Worm (Caenorhabditis elegans) whole organism, L2 larva: Measurements from ENCODE around the gene C24B9.3.

Experiments
- C34F6.9 ChIP-seq: fragments of 150-350 bp; optimal IDR thresholded peaks from 2 replicates; lab custom pipeline; 2014; ENCODE audit warnings: missing biosample characterization, missing genetic modification characterization
- F13H6.1 ChIP-seq: sonication (generic microtip); optimal IDR thresholded peaks from 2 replicates; lab custom pipeline; 2016; ENCODE audit warnings: missing genetic modification characterization, missing compliant biosample characterization
- R02D3.7 ChIP-seq: fragments of 150-350 bp; optimal IDR thresholded peaks from 2 replicates; lab custom pipeline; 2014; ENCODE audit warnings: missing biosample characterization, missing genetic modification characterization
- Y55F3AM.14 ChIP-seq: fragments of 200-800 bp; sonication (Bioruptor generic); optimal IDR thresholded peaks from 2 replicates; lab custom pipeline; 2018; ENCODE audit warnings: mild to moderate bottlenecking, missing genetic modification characterization, missing compliant biosample characterization
- ZK546.5 ChIP-seq: sonication (generic microtip); optimal IDR thresholded peaks from 2 replicates; lab custom pipeline; 2017; ENCODE audit warnings: missing biosample characterization, missing genetic modification characterization
- alr-1 ChIP-seq: fragments of 150-350 bp; optimal IDR thresholded peaks from 2 replicates; lab custom pipeline; 2014; ENCODE audit warnings: missing biosample characterization, missing genetic modification characterization
- aly-2 ChIP-seq: fragments of 150-350 bp; optimal IDR thresholded peaks from 2 replicates; lab custom pipeline; 2014; ENCODE audit warnings: missing biosample characterization, missing genetic modification characterization
- ama-1 ChIP-seq: fragments of 150-350 bp; optimal IDR thresholded peaks from 2 replicates; lab custom pipeline; 2018; ENCODE audit warnings: inconsistent platforms
- blmp-1 ChIP-seq: sonication (generic microtip); optimal IDR thresholded peaks from 2 replicates; lab custom pipeline; 2017; ENCODE audit warnings: missing genetic modification characterization, mild to moderate bottlenecking, missing compliant biosample characterization, antibody characterized with exemption, moderate library complexity; ENCODE audit not compliant: insufficient read depth
- ceh-16 ChIP-seq: fragments of 150-350 bp; optimal IDR thresholded peaks from 2 replicates; lab custom pipeline; 2014; ENCODE audit warnings: missing biosample characterization, missing genetic modification characterization
- ceh-82 ChIP-seq: fragments of 150-350 bp; optimal IDR thresholded peaks from 2 replicates; lab custom pipeline; 2014; ENCODE audit warnings: missing biosample characterization, missing genetic modification characterization
- dmd-4 ChIP-seq: sonication (generic microtip); optimal IDR thresholded peaks from 2 replicates; lab custom pipeline; 2017; ENCODE audit warnings: missing biosample characterization, missing genetic modification characterization
- egl-27 ChIP-seq: sonication (generic microtip); optimal IDR thresholded peaks from 3 replicates; lab custom pipeline; 2017; ENCODE audit warnings: missing biosample characterization, missing genetic modification reagents, missing genetic modification characterization
- elt-1 ChIP-seq: fragments of 150-350 bp; optimal IDR thresholded peaks from 2 replicates; lab custom pipeline; 2014; ENCODE audit warnings: missing biosample characterization, missing genetic modification characterization
- elt-3 ChIP-seq: sonication (generic microtip); optimal IDR thresholded peaks from 2 replicates; lab custom pipeline; 2017; ENCODE audit warnings: missing biosample characterization, missing genetic modification characterization
- fos-1 ChIP-seq: fragments of 150-350 bp; optimal IDR thresholded peaks from 2 replicates; lab custom pipeline; 2014; ENCODE audit warnings: missing biosample characterization, missing genetic modification characterization
- gmeb-1 ChIP-seq: fragments of 150-350 bp; optimal IDR thresholded peaks from 2 replicates; lab custom pipeline; 2014; ENCODE audit warnings: missing biosample characterization, missing genetic modification characterization
- lin-11 ChIP-seq: fragments of 150-350 bp; sonication (generic microtip); optimal IDR thresholded peaks from 2 replicates; lab custom pipeline; 2014; ENCODE audit warnings: missing biosample characterization, missing genetic modification characterization, inconsistent platforms, mixed read lengths
- lin-39 ChIP-seq: fragments of 150-350 bp; optimal IDR thresholded peaks from 2 replicates; lab custom pipeline; 2014; ENCODE audit warnings: missing biosample characterization, missing genetic modification reagents, missing genetic modification characterization
- lsy-2 ChIP-seq, 2 experiments: fragments of 150-350 bp in 1 of 2; sonication (generic microtip) in 1 of 2; optimal IDR thresholded peaks; 2 replicates each; lab custom pipeline; 2014 to 2017; ENCODE audit warnings: missing biosample characterization in 2 of 2, missing genetic modification characterization in 2 of 2
- mab-5 ChIP-seq: fragments of 150-350 bp; optimal IDR thresholded peaks from 2 replicates; lab custom pipeline; 2014; ENCODE audit warnings: missing biosample characterization, missing genetic modification characterization
- mbf-1 ChIP-seq: sonication (generic microtip); optimal IDR thresholded peaks from 2 replicates; lab custom pipeline; 2017; ENCODE audit warnings: missing biosample characterization, missing genetic modification characterization
- mdl-1 ChIP-seq, 2 experiments: fragments of 150-350 bp in 1 of 2; sonication (generic microtip) in 1 of 2; optimal IDR thresholded peaks; 2 replicates each; lab custom pipeline; 2017; ENCODE audit warnings: missing biosample characterization in 2 of 2, missing genetic modification characterization in 2 of 2
- nhr-10 ChIP-seq: sonication (generic microtip); optimal IDR thresholded peaks from 2 replicates; lab custom pipeline; 2017; ENCODE audit warnings: missing biosample characterization, missing genetic modification characterization
- nhr-11 ChIP-seq: fragments of 150-350 bp; optimal IDR thresholded peaks from 2 replicates; lab custom pipeline; 2014; ENCODE audit warnings: missing biosample characterization, missing genetic modification characterization
- nhr-129 ChIP-seq: fragments of 150-350 bp; optimal IDR thresholded peaks from 2 replicates; lab custom pipeline; 2014; ENCODE audit warnings: missing biosample characterization, missing genetic modification characterization
- nhr-21 ChIP-seq: fragments of 150-350 bp; optimal IDR thresholded peaks from 2 replicates; lab custom pipeline; 2014; ENCODE audit warnings: missing biosample characterization, missing genetic modification characterization
- nhr-23 ChIP-seq: fragments of 150-350 bp; optimal IDR thresholded peaks from 2 replicates; lab custom pipeline; 2014; ENCODE audit warnings: missing biosample characterization, missing genetic modification reagents, missing genetic modification characterization
- nhr-237 ChIP-seq: fragments of 150-350 bp; optimal IDR thresholded peaks from 2 replicates; lab custom pipeline; 2014; ENCODE audit warnings: missing biosample characterization, missing genetic modification characterization
- nhr-25 ChIP-seq: fragments of 150-350 bp; sonication (generic microtip); optimal IDR thresholded peaks from 3 replicates; lab custom pipeline; 2014; ENCODE audit warnings: missing biosample characterization, missing genetic modification characterization
- nhr-77 ChIP-seq: fragments of 150-350 bp; optimal IDR thresholded peaks from 2 replicates; lab custom pipeline; 2014; ENCODE audit warnings: missing biosample characterization, missing genetic modification characterization
- peb-1 ChIP-seq: fragments of 150-350 bp; optimal IDR thresholded peaks from 2 replicates; lab custom pipeline; 2014; ENCODE audit warnings: missing biosample characterization, missing genetic modification characterization
- skn-1 ChIP-seq: sonication (generic microtip); optimal IDR thresholded peaks from 2 replicates; lab custom pipeline; 2017; ENCODE audit warnings: missing biosample characterization, missing genetic modification characterization
- sma-3 ChIP-seq: sonication (generic microtip); optimal IDR thresholded peaks from 2 replicates; lab custom pipeline; 2016; ENCODE audit warnings: missing genetic modification reagents, missing genetic modification characterization, missing compliant biosample characterization
- sma-9 ChIP-seq, 2 experiments: fragments of 150-350 bp in 1 of 2; sonication (generic microtip) in 1 of 2; optimal IDR thresholded peaks; 2 replicates each; lab custom pipeline; 2014 to 2016; ENCODE audit warnings: missing genetic modification characterization in 2 of 2, mild to moderate bottlenecking in 1 of 2, missing biosample characterization in 1 of 2, missing compliant biosample characterization in 1 of 2, missing genetic modification reagents in 1 of 2, moderate library complexity in 1 of 2
- snpc-4 ChIP-seq: fragments of 150-350 bp; optimal IDR thresholded peaks from 2 replicates; lab custom pipeline; 2014; ENCODE audit warnings: missing biosample characterization, missing genetic modification characterization
- unc-55 ChIP-seq: fragments of 150-350 bp; sonication (generic microtip); optimal IDR thresholded peaks from 3 replicates; lab custom pipeline; 2014; ENCODE audit warnings: missing biosample characterization, missing genetic modification reagents, missing genetic modification characterization
- unc-62 ChIP-seq: fragments of 150-350 bp; optimal IDR thresholded peaks from 2 replicates; lab custom pipeline; 2014; ENCODE audit warnings: missing biosample characterization, missing genetic modification reagents, missing genetic modification characterization
- zag-1 ChIP-seq: fragments of 150-350 bp; optimal IDR thresholded peaks from 2 replicates; lab custom pipeline; 2014; ENCODE audit warnings: missing biosample characterization, missing genetic modification characterization
- ztf-4 ChIP-seq: fragments of 150-350 bp; optimal IDR thresholded peaks from 2 replicates; lab custom pipeline; 2014; ENCODE audit warnings: missing biosample characterization, missing genetic modification characterization

The C24B9.3 gene

ce11 chrV:2722555-2722954 lies 11.2 kb upstream of the C24B9.3 start, which contains the start of gene srg-60:
Gene srg-60, minus strand, starts transcription at chrV:2722655.
- TF ChIP-seq nhr-77 (no peak), sma-3 (GFP tag; lab: Kevin White, UChicago) (no peak), peb-1 (tag; lab: Kevin White, UChicago) (no peak), skn-1 (tag; lab: Kevin White, UChicago) (no peak), ztf-4 (tag; lab: Kevin White, UChicago) (no peak), nhr-237 (no peak), dmd-4 (tag; lab: Kevin White, UChicago) (no peak), nhr-129 (no peak), aly-2 (no peak), mdl-1 (tag; optimal IDR thresholded peaks at IDR 0.05; lab: Kevin White, UChicago) (no peak), fos-1 (tag; lab: Kevin White, UChicago) (no peak), nhr-25 (no peak), unc-55 (no peak), zag-1 (tag; lab: Kevin White, UChicago) (no peak), alr-1 (no peak), elt-3 (tag; lab: Kevin White, UChicago) (no peak)
- TF ChIP-seq, all 48 proteins: peak for 0

ce11 chrV:2720763-2721162 lies 9.4 kb upstream of the C24B9.3 start, which contains the start of gene srt-27:
Gene srt-27, minus strand, starts transcription at chrV:2720863.
- TF ChIP-seq C34F6.9 (no peak), F13H6.1 (tag; lab: Kevin White, UChicago) (no peak), mbf-1 (tag; lab: Kevin White, UChicago) (no peak), nhr-11 (no peak), nhr-21 (tag; lab: Kevin White, UChicago) (no peak), egl-27 (tag; lab: Kevin White, UChicago) (no peak), ceh-16 (no peak), ama-1 (no peak), ceh-82 (tag; lab: Kevin White, UChicago) (no peak), ztf-4 (tag; lab: Kevin White, UChicago) (no peak)
- TF ChIP-seq, all 48 proteins: peak for 0

- TF ChIP-seq R02D3.7 (tag; lab: Kevin White, UChicago), result no peak
- no peak for TF ChIP-seq blmp-1 (tag; lab: Kevin White, UChicago)
- no peak for TF ChIP-seq gmeb-1 (tag; lab: Kevin White, UChicago)
- TF ChIP-seq ZK546.5 (tag; lab: Kevin White, UChicago), result no peak
- TF ChIP-seq ama-1, result no peak
- TF ChIP-seq mdl-1 (tag; optimal IDR thresholded peaks at IDR 0.05; lab: Kevin White, UChicago), result no peak
- TF ChIP-seq sma-3 (GFP tag; lab: Kevin White, UChicago), result no peak
- no peak for TF ChIP-seq unc-62 (GFP tag; lab: Kevin White, UChicago)
- no peak for TF ChIP-seq aly-2
- no peak for TF ChIP-seq lin-11 (tag; lab: Kevin White, UChicago)
- no peak for TF ChIP-seq elt-3 (tag; lab: Kevin White, UChicago)
- no peak for TF ChIP-seq sma-9 (GFP tag; optimal IDR thresholded peaks at IDR 0.05; lab: Kevin White, UChicago)
- no peak for TF ChIP-seq sma-9 (tag; optimal IDR thresholded peaks at IDR 0.05; lab: Kevin White, UChicago)
- no peak for TF ChIP-seq Y55F3AM.14 (GFP tag; lab: Kevin White, UChicago)
- TF ChIP-seq elt-1 (tag; lab: Kevin White, UChicago), result no peak
- TF ChIP-seq nhr-10 (tag; lab: Kevin White, UChicago), result no peak
- no peak for TF ChIP-seq nhr-11
- TF ChIP-seq egl-27 (tag; lab: Kevin White, UChicago), result no peak
- TF ChIP-seq F13H6.1 (tag; lab: Kevin White, UChicago), result no peak
These were observed 7.3 kb upstream of the C24B9.3 start, which contains the start of gene srt-29 for ce11 chrV:2718688-2719185. Gene srt-29, minus strand, starts transcription at chrV:2719135.

ce11 chrV:2716933-2717332 lies 5.5 kb upstream of the C24B9.3 start:
- TF ChIP-seq egl-27 (tag; lab: Kevin White, UChicago), result no peak
- TF ChIP-seq mdl-1 (tag; optimal IDR thresholded peaks at IDR 0.05; lab: Kevin White, UChicago), result no peak
- TF ChIP-seq C34F6.9, result no peak
- no peak for TF ChIP-seq sma-3 (GFP tag; lab: Kevin White, UChicago)
- TF ChIP-seq peb-1 (tag; lab: Kevin White, UChicago), result no peak
- no peak for TF ChIP-seq mab-5 (tag; lab: Kevin White, UChicago)
- TF ChIP-seq lin-39 (tag; lab: Kevin White, UChicago), result no peak
- no peak for TF ChIP-seq snpc-4
- TF ChIP-seq nhr-21 (tag; lab: Kevin White, UChicago), result no peak
- no peak for TF ChIP-seq alr-1
- TF ChIP-seq F13H6.1 (tag; lab: Kevin White, UChicago), result no peak
- TF ChIP-seq nhr-23 (tag; lab: Kevin White, UChicago), result no peak
- TF ChIP-seq R02D3.7 (tag; lab: Kevin White, UChicago), result no peak
- TF ChIP-seq dmd-4 (tag; lab: Kevin White, UChicago), result no peak
- no peak for TF ChIP-seq nhr-77
- no peak for TF ChIP-seq gmeb-1 (tag; lab: Kevin White, UChicago)
- no peak for TF ChIP-seq elt-1 (tag; lab: Kevin White, UChicago)
- TF ChIP-seq nhr-129, result no peak
- TF ChIP-seq lsy-2 (tag; optimal IDR thresholded peaks at IDR 0.05; lab: Kevin White, UChicago), result no peak
